Worm (Caenorhabditis elegans) whole organism, young adult: ENCODE results near the gene Y57E12B.11.

Experiments used
- akir-1 ChIP-seq: fragments of 200-800 bp; sonication (Bioruptor generic); optimal IDR thresholded peaks from 2 replicates; lab custom pipeline; 2018; ENCODE audit warnings: mild to moderate bottlenecking, missing genetic modification characterization, moderate library complexity, missing compliant biosample characterization
- nhr-80 ChIP-seq: sonication (generic microtip); optimal IDR thresholded peaks from 2 replicates; lab custom pipeline; 2016; ENCODE audit warnings: missing genetic modification characterization, missing compliant biosample characterization

Gene Y57E12B.11

DNA sequence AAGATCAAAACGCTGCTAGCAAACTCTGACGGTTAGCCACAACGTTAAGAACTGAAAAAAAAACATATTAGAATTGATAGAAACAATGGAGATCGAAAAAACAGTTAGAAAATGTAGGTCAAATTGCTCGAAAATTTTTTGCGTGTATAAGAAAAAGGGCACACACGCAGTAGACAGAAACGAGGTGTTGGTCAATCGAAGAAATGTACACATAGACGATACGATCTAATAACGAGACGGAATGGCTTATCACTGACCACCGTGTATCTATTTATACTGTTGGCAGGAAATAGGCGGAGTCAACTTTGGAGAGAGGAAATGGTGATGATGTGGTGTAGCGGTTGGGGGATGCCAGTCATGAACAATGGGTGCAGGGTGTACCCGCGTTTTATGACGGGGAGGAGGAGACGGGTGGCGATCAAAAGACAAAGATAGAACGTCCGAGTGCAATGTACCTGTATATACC, 49.5 kb downstream of the Y57E12B.11 start, which contains the start of gene odc-1:
Gene odc-1, minus strand, starts transcription at position 51 of the 466 bp plus-strand sequence.
- no peak for TF ChIP-seq akir-1 (GFP tag; lab: Kevin White, UChicago)
- no peak for TF ChIP-seq nhr-80 (tag; lab: Kevin White, UChicago)
